Worm (Caenorhabditis elegans) whole organism, L1 larva: ENCODE measurements around the gene K05F1.6.

Experiments
- F16B12.6 ChIP-seq: fragments of 150-350 bp; optimal IDR thresholded peaks from 2 replicates; lab custom pipeline; 2014; ENCODE audit warnings: missing biosample characterization, missing genetic modification characterization
- Y116A8C.19 ChIP-seq: sonication (generic microtip); optimal IDR thresholded peaks from 2 replicates; lab custom pipeline; 2016; ENCODE audit warnings: missing compliant biosample characterization, missing genetic modification characterization, borderline replicate concordance
- aly-2 ChIP-seq: fragments of 150-350 bp; optimal IDR thresholded peaks from 2 replicates; lab custom pipeline; 2014; ENCODE audit warnings: missing biosample characterization, missing genetic modification characterization
- blmp-1 ChIP-seq: fragments of 150-350 bp; optimal IDR thresholded peaks from 2 replicates; lab custom pipeline; 2014; ENCODE audit warnings: missing biosample characterization, missing genetic modification characterization
- ceh-8 ChIP-seq: fragments of 200-800 bp; sonication (Bioruptor generic); optimal IDR thresholded peaks from 2 replicates; lab custom pipeline; 2018; ENCODE audit warnings: mild to moderate bottlenecking, missing genetic modification characterization, moderate library complexity, missing compliant biosample characterization
- dsc-1 ChIP-seq: sonication (generic microtip); optimal IDR thresholded peaks from 2 replicates; lab custom pipeline; 2016; ENCODE audit warnings: mild to moderate bottlenecking, missing genetic modification characterization, missing compliant biosample characterization
- efl-1 ChIP-seq, 4 experiments: fragments of 150-350 bp; optimal IDR thresholded peaks in 3 of 4; peaks in 1 of 4; 1 replicate in 1 of 4; 2 replicates in 3 of 4; lab custom pipeline; 2014; ENCODE audit warnings: missing biosample characterization in 2 of 4, missing genetic modification characterization in 2 of 4, missing genetic modification reagents in 2 of 4
- egl-13 ChIP-seq: sonication (generic microtip); optimal IDR thresholded peaks from 2 replicates; lab custom pipeline; 2016; ENCODE audit warnings: missing genotype, missing genetic modification reagents, missing genetic modification characterization, missing compliant biosample characterization
- elt-2 ChIP-seq: sonication (generic microtip); optimal IDR thresholded peaks from 2 replicates; lab custom pipeline; 2016; ENCODE audit warnings: missing genetic modification characterization, mild to moderate bottlenecking, inconsistent platforms, missing compliant biosample characterization, missing genetic modification reagents
- elt-3 ChIP-seq, 6 experiments: fragments of 150-350 bp in 1 of 6; sonication (generic microtip); optimal IDR thresholded peaks; 2 replicates each; lab custom pipeline; 2017 to 2018; ENCODE audit warnings: missing biosample characterization in 6 of 6, missing genetic modification characterization in 6 of 6, inconsistent platforms in 1 of 6
- fkh-4 ChIP-seq: sonication (generic microtip); optimal IDR thresholded peaks from 2 replicates; lab custom pipeline; 2016; ENCODE audit warnings: missing compliant biosample characterization, missing genetic modification characterization, borderline replicate concordance
- fos-1 ChIP-seq: fragments of 150-350 bp; optimal IDR thresholded peaks from 2 replicates; lab custom pipeline; 2014; ENCODE audit warnings: missing biosample characterization, missing genetic modification characterization
- grh-1 ChIP-seq: fragments of 200-800 bp; sonication (Bioruptor generic); IDR thresholded peaks from 2 replicates; pipeline ENCODE4 v1.3.6; 2022; ENCODE audit warnings: missing genetic modification reagents, missing genetic modification characterization, missing compliant biosample characterization
- hlh-17 ChIP-seq: fragments of 200-800 bp; sonication (Bioruptor generic); optimal IDR thresholded peaks from 2 replicates; lab custom pipeline; 2018; ENCODE audit warnings: missing genetic modification characterization, mild to moderate bottlenecking, missing compliant biosample characterization, moderate library complexity, borderline replicate concordance
- hpl-2 ChIP-seq: fragments of 150-350 bp; optimal IDR thresholded peaks from 2 replicates; lab custom pipeline; 2014; ENCODE audit warnings: missing biosample characterization, missing genetic modification reagents, missing genetic modification characterization
- isw-1 ChIP-seq: fragments of 200-800 bp; sonication (Bioruptor generic); IDR thresholded peaks from 2 replicates; pipeline ENCODE4 v1.3.6; 2022; ENCODE audit warnings: missing genetic modification characterization, missing compliant biosample characterization
- jun-1 ChIP-seq: fragments of 150-350 bp; optimal IDR thresholded peaks from 2 replicates; lab custom pipeline; 2014; ENCODE audit warnings: missing biosample characterization, missing genetic modification reagents, missing genetic modification characterization
- lin-13 ChIP-seq: fragments of 150-350 bp; optimal IDR thresholded peaks from 2 replicates; lab custom pipeline; 2014; ENCODE audit warnings: missing biosample characterization, missing genetic modification reagents, missing genetic modification characterization
- lin-35 ChIP-seq, 2 experiments: fragments of 150-350 bp; optimal IDR thresholded peaks; 2 replicates each; lab custom pipeline; 2014; ENCODE audit warnings: missing biosample characterization in 2 of 2, missing genetic modification characterization in 2 of 2, missing genetic modification reagents in 2 of 2
- lsy-2 ChIP-seq, 2 experiments: fragments of 150-350 bp; optimal IDR thresholded peaks; 2 replicates each; lab custom pipeline; 2014; ENCODE audit warnings: missing biosample characterization in 2 of 2, missing genetic modification characterization in 2 of 2
- mab-9 ChIP-seq: fragments of 200-800 bp; sonication (Bioruptor generic); IDR thresholded peaks from 2 replicates; pipeline ENCODE4 v1.3.6; 2022; ENCODE audit warnings: missing genetic modification reagents, missing genetic modification characterization, missing compliant biosample characterization
- nhr-28 ChIP-seq: fragments of 150-350 bp; optimal IDR thresholded peaks from 2 replicates; lab custom pipeline; 2014; ENCODE audit warnings: missing biosample characterization, missing genetic modification characterization
- nhr-47 ChIP-seq: sonication (generic microtip); optimal IDR thresholded peaks from 2 replicates; lab custom pipeline; 2016; ENCODE audit warnings: mild to moderate bottlenecking, missing genetic modification characterization, moderate library complexity, missing compliant biosample characterization
- nhr-71 ChIP-seq: sonication (generic microtip); optimal IDR thresholded peaks from 2 replicates; lab custom pipeline; 2016; ENCODE audit warnings: mild to moderate bottlenecking, missing genetic modification characterization, moderate library complexity, missing compliant biosample characterization
- nhr-77 ChIP-seq: fragments of 150-350 bp; optimal IDR thresholded peaks from 2 replicates; lab custom pipeline; 2014; ENCODE audit warnings: missing biosample characterization, missing genetic modification characterization
- nhr-84 ChIP-seq: sonication (generic microtip); optimal IDR thresholded peaks from 2 replicates; lab custom pipeline; 2017; ENCODE audit warnings: missing biosample characterization, missing genetic modification characterization
- nhr-85 ChIP-seq: sonication (generic microtip); peaks from one replicate; lab custom pipeline; 2016; ENCODE audit warnings: missing genetic modification characterization, inconsistent platforms, missing compliant biosample characterization
- pax-3 ChIP-seq: fragments of 200-800 bp; sonication (Bioruptor generic); optimal IDR thresholded peaks from 2 replicates; lab custom pipeline; 2018; ENCODE audit warnings: mild to moderate bottlenecking, missing genetic modification characterization, moderate library complexity, missing compliant biosample characterization
- pqm-1 ChIP-seq: sonication (generic microtip); optimal IDR thresholded peaks from 3 replicates; lab custom pipeline; 2017; ENCODE audit warnings: missing biosample characterization, missing genetic modification characterization
- sox-4 ChIP-seq: sonication (generic microtip); optimal IDR thresholded peaks from 2 replicates; lab custom pipeline; 2016; ENCODE audit warnings: missing genetic modification characterization, missing compliant biosample characterization
- tbx-2 ChIP-seq: sonication (generic microtip); optimal IDR thresholded peaks from 2 replicates; lab custom pipeline; 2016; ENCODE audit warnings: missing genetic modification characterization, missing compliant biosample characterization
- unc-86 ChIP-seq: sonication (generic microtip); optimal IDR thresholded peaks from 2 replicates; lab custom pipeline; 2016; ENCODE audit warnings: missing genetic modification characterization, missing compliant biosample characterization
- unc-98 ChIP-seq: fragments of 200-800 bp; sonication (Bioruptor generic); IDR thresholded peaks from 2 replicates; pipeline ENCODE4 v1.3.6; 2022; ENCODE audit warnings: missing genetic modification characterization, missing compliant biosample characterization
- vab-15 ChIP-seq: sonication (generic microtip); optimal IDR thresholded peaks from 2 replicates; lab custom pipeline; 2017; ENCODE audit warnings: missing genotype, mild to moderate bottlenecking, missing genetic modification characterization, missing compliant biosample characterization
- zag-1 ChIP-seq: fragments of 150-350 bp; optimal IDR thresholded peaks from 2 replicates; lab custom pipeline; 2014; ENCODE audit warnings: missing biosample characterization, missing genetic modification characterization
- zip-4 ChIP-seq: fragments of 200-800 bp; sonication (Bioruptor generic); optimal IDR thresholded peaks from 2 replicates; lab custom pipeline; 2018; ENCODE audit warnings: mild to moderate bottlenecking, missing genetic modification characterization, moderate library complexity, missing compliant biosample characterization
- ztf-11 ChIP-seq, 2 experiments: sonication (generic microtip); optimal IDR thresholded peaks; 2 replicates each; lab custom pipeline; 2016 to 2017; ENCODE audit warnings: missing genetic modification characterization in 2 of 2, missing biosample characterization in 1 of 2, missing compliant biosample characterization in 1 of 2

The K05F1.6 gene

DNA sequence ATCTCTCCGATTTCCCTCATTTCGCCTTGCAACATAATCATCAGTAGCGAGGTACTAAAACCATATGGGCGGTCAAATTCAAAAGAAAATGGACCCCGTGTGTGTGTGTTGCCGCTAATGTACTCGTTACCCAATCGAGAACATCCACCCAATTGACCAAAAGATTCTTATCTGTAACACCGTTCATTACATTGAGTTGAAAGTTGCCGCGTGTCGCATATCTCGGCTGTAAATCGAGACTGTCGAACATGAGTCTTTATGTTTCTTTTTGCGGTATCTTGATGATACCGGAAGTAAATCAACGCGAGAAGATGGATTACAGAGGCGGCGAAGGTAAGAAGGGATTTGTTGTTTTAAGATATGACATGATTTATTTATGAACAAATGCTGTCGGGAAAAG is 46.6 kb upstream of the K05F1.6 start:
- TF ChIP-seq F16B12.6 (tag; lab: Kevin White, UChicago) (no peak), hpl-2 (GFP tag; lab: Kevin White, UChicago) (no peak), unc-98 (GFP tag; lab: Robert Waterston, UW) (no peak), nhr-84 (tag; lab: Kevin White, UChicago) (no peak), vab-15 (tag; lab: Kevin White, UChicago) (no peak), Y116A8C.19 (tag; lab: Kevin White, UChicago) (no peak), blmp-1 (tag; lab: Kevin White, UChicago) (peak; percentile 30), fkh-4 (tag; lab: Kevin White, UChicago) (no peak), grh-1 (GFP tag; lab: Robert Waterston, UW) (no peak), aly-2 (no peak), nhr-85 (peak; percentile 45), tbx-2 (tag; lab: Kevin White, UChicago) (no peak), egl-13 (tag; lab: Kevin White, UChicago) (no peak), zag-1 (no peak), mab-9 (no peak)

DNA sequence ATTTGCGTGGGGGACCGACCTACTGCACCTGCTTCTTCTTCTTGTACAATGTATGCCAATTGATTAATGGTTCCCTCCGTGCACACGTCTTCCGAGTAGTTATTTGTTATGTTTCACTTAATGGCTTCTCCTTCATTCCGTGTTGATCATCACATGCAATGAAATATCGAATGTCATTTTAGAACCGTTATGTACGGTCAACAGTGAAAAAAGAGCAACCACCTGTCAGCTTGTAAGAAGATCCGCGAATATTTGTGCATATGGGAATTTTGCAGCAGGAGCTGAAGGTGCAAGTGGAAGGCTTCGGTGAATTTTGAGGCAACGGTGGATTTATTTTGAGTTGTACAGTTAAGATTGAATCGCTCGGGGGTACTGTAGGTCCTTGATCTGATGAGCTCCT is 45.7 kb upstream of the K05F1.6 start:
- TF ChIP-seq elt-2 (no peak), unc-86 (tag; lab: Kevin White, UChicago) (peak; percentile 23)

DNA sequence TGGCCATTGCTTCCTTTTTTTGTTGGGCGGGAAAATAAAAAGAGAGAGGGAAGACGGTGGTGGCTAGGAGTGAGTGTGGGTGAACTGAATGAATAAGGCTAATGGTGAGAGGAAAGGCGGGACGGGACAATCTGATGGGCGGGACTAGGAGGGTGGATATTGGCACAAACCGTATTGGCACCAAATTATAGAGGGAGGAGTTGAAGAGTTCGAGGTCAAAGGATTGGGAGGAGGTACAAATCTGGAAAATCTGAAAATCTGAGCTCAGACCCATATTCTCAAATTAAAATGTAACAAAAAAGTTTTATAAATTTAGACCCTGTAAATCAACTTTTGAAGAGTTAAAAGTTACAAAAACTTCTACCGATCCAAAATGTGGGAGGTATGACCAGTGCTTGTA is 43.5 kb upstream of the K05F1.6 start, which contains the start of gene hlh-14:
TSS of gene hlh-14 (minus strand) at position 101 of the 400 bp plus-strand sequence.
- TF ChIP-seq efl-1 (optimal IDR thresholded peaks at IDR 0.05; lab: Kevin White, UChicago) (no peak), efl-1 (GFP tag; optimal IDR thresholded peaks at IDR 0.05 in 1 of 2; lab: Kevin White, UChicago) (peak in 1 of 2 experiments; percentile 17), sox-4 (tag; lab: Kevin White, UChicago) (no peak)

DNA sequence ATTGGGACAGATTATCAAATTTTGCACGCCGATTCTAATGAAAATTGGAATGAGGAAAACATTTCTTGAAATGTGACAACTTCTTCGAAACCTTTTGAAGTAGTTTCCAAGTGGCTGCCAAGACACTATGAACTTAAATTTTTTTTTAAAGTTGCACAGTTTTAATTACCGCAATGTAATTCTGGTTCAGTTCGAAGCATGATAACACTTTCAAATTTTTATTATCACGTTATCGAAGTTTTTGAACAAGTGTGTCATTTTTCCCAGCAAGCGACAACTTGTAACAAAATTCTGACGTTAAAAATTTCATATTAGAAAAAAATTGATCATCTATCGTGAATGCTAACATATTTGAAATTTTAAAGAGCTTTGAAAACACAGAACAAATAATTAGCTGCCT is 39.6 kb upstream of the K05F1.6 start:
- TF ChIP-seq ztf-11 (tag; optimal IDR thresholded peaks at IDR 0.05; lab: Kevin White, UChicago), result no peak
- TF ChIP-seq isw-1 (GFP tag; lab: Robert Waterston, UW), result no peak
- no peak for TF ChIP-seq nhr-77 (tag; lab: Kevin White, UChicago)
- TF ChIP-seq ceh-8, result no peak
- no peak for TF ChIP-seq nhr-47 (tag; lab: Kevin White, UChicago)

DNA sequence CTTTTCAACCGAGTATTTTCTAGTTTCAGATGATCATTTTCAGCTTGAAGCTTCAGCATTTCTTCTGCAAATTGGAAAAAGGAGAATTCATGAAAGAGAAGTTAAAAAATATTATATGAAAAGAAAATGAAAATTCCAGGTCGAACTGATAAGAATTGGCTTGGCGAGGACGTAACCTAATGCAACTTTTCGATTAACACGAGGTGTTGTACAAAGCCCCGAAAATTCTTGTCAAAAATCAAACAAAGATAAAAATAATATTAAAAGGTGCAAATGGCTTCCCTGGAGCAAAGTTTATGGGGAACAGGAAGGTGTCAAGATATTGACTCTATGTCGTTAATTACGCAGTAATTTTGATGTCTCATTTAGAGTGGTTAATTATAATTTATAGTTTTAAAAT is 38.0 kb upstream of the K05F1.6 start:
- no peak for TF ChIP-seq mab-9
- TF ChIP-seq ceh-8, result no peak
- peak; percentile 91 for TF ChIP-seq elt-2

DNA sequence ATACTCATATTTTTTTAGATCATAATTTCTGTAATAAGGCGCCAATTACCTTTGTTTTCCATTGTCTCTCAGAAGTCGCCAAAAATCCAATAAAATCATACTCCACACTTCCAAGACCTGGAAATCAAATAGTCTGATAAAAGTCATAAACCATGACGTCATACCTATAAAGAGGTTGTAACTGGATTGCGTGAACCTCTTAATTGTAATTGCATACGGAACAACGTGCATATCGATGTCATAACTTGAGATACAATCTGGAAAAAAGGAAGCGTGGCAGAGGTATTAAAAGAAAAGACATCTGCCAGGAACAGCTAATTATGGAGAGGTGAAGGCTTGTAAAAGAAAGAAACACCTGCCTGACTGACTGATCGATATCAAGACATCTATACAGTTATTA is 37.2 kb upstream of the K05F1.6 start, which contains the start of gene F10C1.9:
TSS of gene F10C1.9 (minus strand) at position 197 of the 400 bp plus-strand sequence.
- TF ChIP-seq elt-2 (peak; percentile 0), lsy-2 (tag; optimal IDR thresholded peaks at IDR 0.05; lab: Kevin White, UChicago) (no peak), nhr-77 (tag; lab: Kevin White, UChicago) (no peak), zip-4 (GFP tag; lab: Kevin White, UChicago) (no peak), hpl-2 (GFP tag; lab: Kevin White, UChicago) (no peak), pax-3 (no peak), mab-9 (no peak)

DNA sequence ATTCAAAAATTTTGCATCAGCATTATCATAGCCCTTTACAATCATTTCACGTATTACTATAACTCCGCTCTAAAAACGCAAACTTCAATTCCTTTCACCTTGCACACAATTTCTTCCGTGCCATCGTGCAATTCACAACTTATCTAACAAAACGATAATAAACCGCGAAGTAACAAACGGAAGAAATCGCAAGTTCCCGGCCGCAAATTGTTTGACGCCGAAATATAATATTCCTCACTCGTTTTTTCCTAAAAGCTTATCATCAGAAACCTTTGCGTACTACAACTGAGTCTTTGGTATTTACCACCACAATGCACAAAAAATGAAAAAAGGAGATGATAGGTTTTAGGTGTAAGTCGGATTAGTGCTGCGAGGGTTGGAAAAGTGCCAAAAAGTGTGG is 35.0 kb upstream of the K05F1.6 start:
- TF ChIP-seq pqm-1 (tag; lab: Kevin White, UChicago) (no peak), nhr-84 (tag; lab: Kevin White, UChicago) (no peak), lin-35 (GFP tag; optimal IDR thresholded peaks at IDR 0.05; lab: Kevin White, UChicago) (peak in 1 of 2 experiments; percentile 24), elt-2 (peak; percentile 96), fos-1 (no peak), elt-3 (tag; optimal IDR thresholded peaks at IDR 0.05; lab: Kevin White, UChicago) (no peak), hpl-2 (GFP tag; lab: Kevin White, UChicago) (no peak), lin-13 (GFP tag; lab: Kevin White, UChicago) (no peak), nhr-71 (tag; lab: Kevin White, UChicago) (no peak), dsc-1 (tag; lab: Kevin White, UChicago) (no peak), hlh-17 (GFP tag; lab: Kevin White, UChicago) (no peak), tbx-2 (tag; lab: Kevin White, UChicago) (no peak), nhr-28 (tag; lab: Kevin White, UChicago) (no peak), jun-1 (peak; percentile 0), vab-15 (tag; lab: Kevin White, UChicago) (no peak)
